Worm (Caenorhabditis elegans): ENCODE data around the gene daf-28.

- no peak for TF ChIP-seq ama-1 (optimal IDR thresholded peaks at IDR 0.05)
- no peak for TF ChIP-seq tbx-37 (GFP tag; conservative IDR thresholded peaks at IDR 0.05)
- no peak for TF ChIP-seq flt-1 (GFP tag; IDR thresholded peaks at IDR 0.05)
- TF ChIP-seq hmbx-1 (tag; optimal IDR thresholded peaks at IDR 0.05), result no peak
- TF ChIP-seq B0310.2 (tag; optimal IDR thresholded peaks at IDR 0.05), result no peak
- TF ChIP-seq sea-1 (GFP tag; conservative IDR thresholded peaks at IDR 0.05), result no peak
- no peak for TF ChIP-seq ceh-36 (tag; optimal IDR thresholded peaks at IDR 0.05)
- no peak for TF ChIP-seq tra-4 (tag; optimal IDR thresholded peaks at IDR 0.05)
Measured at ce11 chrV:19790248-19790647, 24.7 kb upstream of the daf-28 start.
